Worm (Caenorhabditis elegans) whole organism, L3 larva: Measurements from ENCODE around the gene T28D9.16.

Experiments
- R02D3.7 ChIP-seq: fragments of 150-350 bp; optimal IDR thresholded peaks from 2 replicates; lab custom pipeline; 2014; ENCODE audit warnings: missing biosample characterization, missing genetic modification characterization
- ZK546.5 ChIP-seq: sonication (generic microtip); optimal IDR thresholded peaks from 2 replicates; lab custom pipeline; 2017; ENCODE audit warnings: missing biosample characterization, missing genetic modification characterization
- aly-2 ChIP-seq: fragments of 150-350 bp; optimal IDR thresholded peaks from 2 replicates; lab custom pipeline; 2014; ENCODE audit warnings: missing biosample characterization, missing genetic modification characterization
- ama-1 ChIP-seq: fragments of 150-350 bp; optimal IDR thresholded peaks from 2 replicates; lab custom pipeline; 2018
- ceh-28 ChIP-seq: fragments of 150-350 bp; optimal IDR thresholded peaks from 2 replicates; lab custom pipeline; 2014; ENCODE audit warnings: missing biosample characterization, missing genetic modification reagents, missing genetic modification characterization
- egl-27 ChIP-seq: sonication (generic microtip); optimal IDR thresholded peaks from 4 replicates; lab custom pipeline; 2017; ENCODE audit warnings: missing biosample characterization, missing genetic modification reagents, missing genetic modification characterization
- egl-5 ChIP-seq: fragments of 150-350 bp; optimal IDR thresholded peaks from 2 replicates; lab custom pipeline; 2017; ENCODE audit warnings: missing biosample characterization, missing genetic modification reagents, missing genetic modification characterization, inconsistent platforms
- elt-1 ChIP-seq: fragments of 150-350 bp; optimal IDR thresholded peaks from 2 replicates; lab custom pipeline; 2014; ENCODE audit warnings: missing biosample characterization, missing genetic modification characterization
- elt-2 ChIP-seq: sonication (generic microtip); optimal IDR thresholded peaks from 2 replicates; lab custom pipeline; 2016; ENCODE audit warnings: missing genetic modification reagents, mild to moderate bottlenecking, missing genetic modification characterization, missing compliant biosample characterization
- eor-1 ChIP-seq, 2 experiments: fragments of 150-350 bp; optimal IDR thresholded peaks; 2 replicates each; lab custom pipeline; 2014 to 2018; ENCODE audit warnings: missing biosample characterization in 2 of 2, missing genetic modification characterization in 2 of 2
- fkh-10 ChIP-seq: sonication (generic microtip); optimal IDR thresholded peaks from 2 replicates; lab custom pipeline; 2017; ENCODE audit warnings: missing biosample characterization, missing genetic modification reagents, missing genetic modification characterization
- fkh-2 ChIP-seq: fragments of 150-350 bp; optimal IDR thresholded peaks from 2 replicates; lab custom pipeline; 2014; ENCODE audit warnings: missing biosample characterization, missing genetic modification reagents, missing genetic modification characterization
- fos-1 ChIP-seq: fragments of 150-350 bp; optimal IDR thresholded peaks from 2 replicates; lab custom pipeline; 2014; ENCODE audit warnings: missing biosample characterization, missing genetic modification characterization
- hmg-11 ChIP-seq: sonication (generic microtip); optimal IDR thresholded peaks from 2 replicates; lab custom pipeline; 2016; ENCODE audit warnings: missing genetic modification characterization, missing compliant biosample characterization
- jun-1 ChIP-seq: fragments of 150-350 bp; optimal IDR thresholded peaks from 2 replicates; lab custom pipeline; 2014; ENCODE audit warnings: missing biosample characterization, missing genetic modification reagents, missing genetic modification characterization
- lin-15B ChIP-seq: fragments of 150-350 bp; optimal IDR thresholded peaks from 2 replicates; lab custom pipeline; 2014; ENCODE audit warnings: missing biosample characterization, missing genetic modification characterization
- lin-39 ChIP-seq: fragments of 150-350 bp; optimal IDR thresholded peaks from 2 replicates; lab custom pipeline; 2018; ENCODE audit warnings: missing biosample characterization, missing genetic modification reagents, missing genetic modification characterization
- lsy-12 ChIP-seq: sonication (generic microtip); optimal IDR thresholded peaks from 2 replicates; lab custom pipeline; 2016; ENCODE audit warnings: mild to moderate bottlenecking, missing genetic modification characterization, missing compliant biosample characterization
- mdl-1 ChIP-seq: fragments of 150-350 bp; optimal IDR thresholded peaks from 2 replicates; lab custom pipeline; 2014; ENCODE audit warnings: missing biosample characterization, missing genetic modification characterization
- mml-1 ChIP-seq: fragments of 150-350 bp; sonication (generic microtip); optimal IDR thresholded peaks from 3 replicates; lab custom pipeline; 2014; ENCODE audit warnings: missing biosample characterization, missing genetic modification characterization
- nfya-1 ChIP-seq: sonication (generic microtip); optimal IDR thresholded peaks from 2 replicates; lab custom pipeline; 2017; ENCODE audit warnings: missing genetic modification characterization, mild to moderate bottlenecking, missing compliant biosample characterization, antibody characterized with exemption, moderate library complexity; ENCODE audit not compliant: insufficient read depth
- nhr-11 ChIP-seq: fragments of 150-350 bp; optimal IDR thresholded peaks from 2 replicates; lab custom pipeline; 2014; ENCODE audit warnings: missing biosample characterization, missing genetic modification characterization
- nhr-12 ChIP-seq: fragments of 150-350 bp; optimal IDR thresholded peaks from 2 replicates; lab custom pipeline; 2014; ENCODE audit warnings: missing biosample characterization, missing genetic modification characterization
- nhr-237 ChIP-seq: fragments of 150-350 bp; optimal IDR thresholded peaks from 2 replicates; lab custom pipeline; 2014; ENCODE audit warnings: missing biosample characterization, missing genetic modification characterization
- nhr-25 ChIP-seq: sonication (generic microtip); optimal IDR thresholded peaks from 2 replicates; lab custom pipeline; 2017; ENCODE audit warnings: missing biosample characterization, missing genetic modification characterization
- nhr-28 ChIP-seq: fragments of 150-350 bp; optimal IDR thresholded peaks from 2 replicates; lab custom pipeline; 2014; ENCODE audit warnings: missing biosample characterization, missing genetic modification characterization
- nhr-43 ChIP-seq: sonication (generic microtip); optimal IDR thresholded peaks from 2 replicates; lab custom pipeline; 2016; ENCODE audit warnings: mild to moderate bottlenecking, missing genetic modification characterization, missing compliant biosample characterization; ENCODE audit not compliant: poor library complexity, severe bottlenecking
- nhr-67 ChIP-seq: fragments of 150-350 bp; optimal IDR thresholded peaks from 2 replicates; lab custom pipeline; 2014; ENCODE audit warnings: missing biosample characterization, missing genetic modification characterization
- nhr-76 ChIP-seq: fragments of 150-350 bp; sonication (generic microtip); optimal IDR thresholded peaks from 5 replicates; lab custom pipeline; 2014; ENCODE audit warnings: missing biosample characterization, missing genetic modification characterization
- nhr-77 ChIP-seq: fragments of 150-350 bp; optimal IDR thresholded peaks from 2 replicates; lab custom pipeline; 2014; ENCODE audit warnings: missing biosample characterization, missing genetic modification characterization
- pha-4 ChIP-seq: fragments of 150-350 bp; optimal IDR thresholded peaks from 2 replicates; lab custom pipeline; 2014; ENCODE audit warnings: missing biosample characterization, missing genetic modification reagents, missing genetic modification characterization
- pqm-1 ChIP-seq: fragments of 150-350 bp; optimal IDR thresholded peaks from 2 replicates; lab custom pipeline; 2017; ENCODE audit warnings: missing biosample characterization, missing genetic modification characterization, inconsistent platforms
- sea-2 ChIP-seq: fragments of 150-350 bp; sonication (generic microtip); optimal IDR thresholded peaks from 4 replicates; lab custom pipeline; 2014; ENCODE audit warnings: missing biosample characterization, missing genetic modification reagents, missing genetic modification characterization
- snpc-4 ChIP-seq: fragments of 150-350 bp; optimal IDR thresholded peaks from 2 replicates; lab custom pipeline; 2014; ENCODE audit warnings: missing biosample characterization, missing genetic modification characterization
- tbx-2 ChIP-seq: sonication (generic microtip); optimal IDR thresholded peaks from 2 replicates; lab custom pipeline; 2016; ENCODE audit warnings: mild to moderate bottlenecking, missing genetic modification characterization, missing compliant biosample characterization
- ztf-11 ChIP-seq: fragments of 150-350 bp; optimal IDR thresholded peaks from 2 replicates; lab custom pipeline; 2014; ENCODE audit warnings: missing biosample characterization, missing genetic modification characterization
- ztf-4 ChIP-seq: fragments of 150-350 bp; optimal IDR thresholded peaks from 2 replicates; lab custom pipeline; 2014; ENCODE audit warnings: missing biosample characterization, missing genetic modification characterization

T28D9.16 gene

DNA sequence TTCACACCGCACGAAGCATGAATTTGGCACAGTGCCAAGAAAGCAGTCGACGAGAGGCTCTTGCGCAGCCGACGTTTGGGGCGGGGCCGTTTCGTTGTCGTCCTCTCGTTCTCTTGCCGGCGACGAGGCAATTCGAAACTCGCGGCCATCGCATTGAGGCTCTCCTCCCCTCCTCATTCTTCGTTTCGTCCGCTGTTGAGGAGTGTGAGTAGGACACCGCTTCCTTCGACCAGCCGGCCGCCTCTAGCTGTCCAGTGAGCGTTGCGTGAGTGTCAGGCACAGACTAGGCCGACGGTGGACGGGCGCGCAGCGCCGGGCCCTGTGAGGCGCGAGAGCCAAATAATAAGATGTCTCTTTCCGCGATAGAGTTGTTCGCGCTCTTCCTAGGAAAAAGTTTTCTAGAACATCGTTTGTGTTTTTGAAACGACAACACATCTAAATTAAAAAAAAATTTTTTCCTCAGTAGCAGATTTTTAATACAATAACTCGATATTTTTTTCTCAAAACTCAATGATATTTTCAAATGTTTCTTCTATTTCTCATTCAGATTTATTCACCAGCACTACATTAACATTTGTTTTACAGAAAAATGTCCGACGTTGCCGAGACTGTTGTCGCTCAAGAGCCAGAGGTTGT, 16.4 kb downstream of the T28D9.16 start, which contains the start of the genes T28D9.11 and T28D9.1:
TSS of gene T28D9.11 (minus strand) at position 177 of the 636 bp plus-strand sequence.
TSS of gene T28D9.1 (plus strand) at position 586 of the 636 bp plus-strand sequence.
- TF ChIP-seq pha-4 (tag; lab: Kevin White, UChicago) (peak; percentile 19), ztf-11 (tag; lab: Kevin White, UChicago) (no peak), fkh-10 (GFP tag; lab: Kevin White, UChicago) (peak; percentile 54), fos-1 (tag; lab: Kevin White, UChicago) (no peak), lin-39 (tag; lab: Kevin White, UChicago) (peak; percentile 75), sea-2 (peak; percentile 15), snpc-4 (tag; lab: Kevin White, UChicago) (peak; percentile 97), R02D3.7 (tag; lab: Kevin White, UChicago) (no peak), nhr-25 (no peak), nhr-237 (tag; lab: Kevin White, UChicago) (no peak), ztf-4 (tag; lab: Kevin White, UChicago) (peak; percentile 17), hmg-11 (peak; percentile 76), tbx-2 (no peak), aly-2 (tag; lab: Kevin White, UChicago) (no peak), lsy-12 (tag; lab: Kevin White, UChicago) (peak; percentile 47), ama-1 (lab: Kevin White, UChicago) (peak; percentile 89), lin-15B (tag; lab: Kevin White, UChicago) (peak; percentile 80), nhr-28 (tag; lab: Kevin White, UChicago) (no peak), nhr-12 (tag; lab: Kevin White, UChicago) (no peak), nfya-1 (peak; percentile 86), ceh-28 (tag; lab: Kevin White, UChicago) (no peak), egl-5 (tag; lab: Kevin White, UChicago) (no peak), nhr-43 (tag; lab: Kevin White, UChicago) (no peak)

DNA sequence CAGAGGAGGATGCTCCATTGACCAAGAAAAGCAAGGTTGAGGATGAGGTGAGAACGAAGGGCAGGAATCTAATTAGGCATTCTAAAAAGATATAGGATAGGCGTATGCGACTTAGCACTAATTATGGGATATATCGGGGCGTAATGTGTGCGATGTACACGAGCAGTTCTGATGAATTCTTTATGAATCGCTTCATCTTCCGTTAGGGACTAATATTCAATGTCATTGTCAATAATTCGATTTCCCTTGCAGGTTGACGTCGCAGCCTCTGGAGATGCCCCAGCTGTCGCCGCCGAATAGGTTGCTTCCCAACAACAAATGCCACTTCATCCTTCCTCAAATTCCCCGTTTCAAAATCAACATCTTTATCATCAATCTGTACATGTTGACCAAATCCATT, 17.7 kb downstream of the T28D9.16 start:
- no peak for TF ChIP-seq lsy-12 (tag; lab: Kevin White, UChicago)
- no peak for TF ChIP-seq nhr-67 (tag; lab: Kevin White, UChicago)
- no peak for TF ChIP-seq nhr-11 (tag; lab: Kevin White, UChicago)
- TF ChIP-seq nhr-12 (tag; lab: Kevin White, UChicago) = no peak
- no peak for TF ChIP-seq jun-1 (tag; lab: Kevin White, UChicago)
- no peak for TF ChIP-seq mml-1 (tag; lab: Kevin White, UChicago)
- no peak for TF ChIP-seq fkh-2
- no peak for TF ChIP-seq lin-15B (tag; lab: Kevin White, UChicago)
- no peak for TF ChIP-seq nhr-43 (tag; lab: Kevin White, UChicago)
- TF ChIP-seq sea-2 = no peak
- TF ChIP-seq snpc-4 (tag; lab: Kevin White, UChicago) = no peak
- TF ChIP-seq aly-2 (tag; lab: Kevin White, UChicago) = no peak
- TF ChIP-seq, all 47 proteins: peak for 0

DNA sequence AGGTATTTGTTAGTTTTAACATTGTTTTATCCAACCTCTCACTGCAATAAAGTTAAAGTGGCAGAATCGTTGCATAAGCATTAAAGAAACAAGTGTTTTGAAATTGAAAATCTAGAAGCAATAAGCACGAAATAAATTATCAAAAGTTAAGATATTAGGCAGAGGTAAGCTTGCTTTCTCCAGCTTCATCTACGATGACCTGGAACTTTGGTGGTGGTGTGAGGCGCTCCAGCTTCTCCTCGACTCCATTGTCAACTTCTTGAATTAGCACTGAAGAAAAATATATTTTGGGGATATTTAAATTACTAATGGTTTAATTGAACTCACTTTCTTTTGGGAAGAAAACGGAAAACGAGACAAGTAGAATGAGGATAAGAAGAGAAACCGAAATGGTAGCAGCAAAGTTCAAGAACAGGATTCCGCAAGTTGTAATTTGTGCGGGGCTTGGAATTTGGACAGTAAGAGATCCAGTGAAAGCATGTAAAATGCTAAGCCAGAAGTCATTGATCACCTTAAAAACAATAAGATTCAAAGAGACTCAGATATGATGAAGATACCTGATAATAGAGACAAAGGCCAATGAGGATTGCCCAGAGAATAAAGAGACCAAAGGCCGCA, 18.3 kb downstream of the T28D9.16 start:
- TF ChIP-seq egl-27 (tag; lab: Kevin White, UChicago) (no peak), ama-1 (lab: Kevin White, UChicago) (peak; percentile 35)
- TF ChIP-seq, all 47 proteins: peak for 1

DNA sequence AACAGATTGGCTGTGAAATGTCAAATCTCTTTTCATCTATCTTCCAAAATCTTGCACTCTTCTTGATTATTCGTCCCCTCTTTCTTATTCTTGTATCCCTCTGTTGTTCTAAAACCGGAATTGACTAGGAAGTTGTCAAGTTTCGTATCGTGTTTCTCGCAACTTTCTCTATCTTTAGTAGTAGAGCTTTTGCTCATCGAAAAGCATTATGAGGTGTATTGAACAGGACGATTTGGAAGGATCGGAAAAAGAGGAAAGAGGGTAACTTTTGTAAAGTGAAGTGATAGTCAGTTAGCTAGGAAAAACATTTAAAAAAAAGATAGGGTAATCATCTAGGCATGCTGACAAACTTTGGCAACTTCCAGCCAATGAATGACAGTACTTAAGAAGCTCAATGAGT, 21.0 kb downstream of the T28D9.16 start:
- TF ChIP-seq elt-2 = no peak
- TF ChIP-seq mml-1 (tag; lab: Kevin White, UChicago) = no peak
- TF ChIP-seq elt-1 (tag; lab: Kevin White, UChicago) = no peak
- TF ChIP-seq nhr-76 = no peak
- TF ChIP-seq R02D3.7 (tag; lab: Kevin White, UChicago) = no peak
- TF ChIP-seq sea-2 = no peak
- no peak for TF ChIP-seq mdl-1 (tag; lab: Kevin White, UChicago)
- TF ChIP-seq ZK546.5 (tag; lab: Kevin White, UChicago) = no peak
- no peak for TF ChIP-seq ama-1 (lab: Kevin White, UChicago)
- no peak for TF ChIP-seq nhr-77
- TF ChIP-seq pqm-1 (tag; lab: Kevin White, UChicago) = no peak
- TF ChIP-seq eor-1 (tag; optimal IDR thresholded peaks at IDR 0.05; lab: Kevin White, UChicago) = no peak
- no peak for TF ChIP-seq ztf-4 (tag; lab: Kevin White, UChicago)
- TF ChIP-seq nhr-67 (tag; lab: Kevin White, UChicago) = no peak
